Worm (Caenorhabditis elegans) whole organism, mixed stage, embryonic: ENCODE results near the gene best-12.

Source experiments
- M03D4.4 ChIP-seq: sonication (generic microtip); optimal IDR thresholded peaks from 2 replicates; lab custom pipeline; 2017; ENCODE audit warnings: mild to moderate bottlenecking, missing genetic modification characterization, missing compliant biosample characterization
- blmp-1 ChIP-seq: fragments of 150-350 bp; optimal IDR thresholded peaks from 2 replicates; lab custom pipeline; 2014; ENCODE audit warnings: missing biosample characterization, missing genetic modification characterization
- ceh-39 ChIP-seq: fragments of 150-350 bp; optimal IDR thresholded peaks from 2 replicates; lab custom pipeline; 2014; ENCODE audit warnings: missing biosample characterization, missing genetic modification characterization
- ces-1 ChIP-seq: fragments of 150-350 bp; optimal IDR thresholded peaks from 2 replicates; lab custom pipeline; 2014; ENCODE audit warnings: missing biosample characterization, missing genetic modification reagents, missing genetic modification characterization
- cnd-1 ChIP-seq: fragments of 200-800 bp; sonication (Bioruptor generic); optimal IDR thresholded peaks from 2 replicates; lab custom pipeline; 2018; ENCODE audit warnings: mild to moderate bottlenecking, missing genetic modification characterization, missing compliant biosample characterization
- drap-1 ChIP-seq: fragments of 200-800 bp; sonication (Bioruptor generic); optimal IDR thresholded peaks from 3 replicates; lab custom pipeline; 2018; ENCODE audit warnings: mild to moderate bottlenecking, missing genetic modification characterization, missing compliant biosample characterization
- elt-1 ChIP-seq: sonication (generic microtip); optimal IDR thresholded peaks from 2 replicates; lab custom pipeline; 2017; ENCODE audit warnings: missing genetic modification characterization, mild to moderate bottlenecking, missing compliant biosample characterization, antibody characterized with exemption, moderate library complexity, borderline replicate concordance; ENCODE audit not compliant: insufficient read depth
- elt-3 ChIP-seq: fragments of 150-350 bp; optimal IDR thresholded peaks from 2 replicates; lab custom pipeline; 2014; ENCODE audit warnings: missing biosample characterization, missing genetic modification characterization
- flh-1 ChIP-seq: fragments of 200-800 bp; sonication (Bioruptor generic); optimal IDR thresholded peaks from 2 replicates; lab custom pipeline; 2018; ENCODE audit warnings: mild to moderate bottlenecking, missing genetic modification characterization, moderate library complexity, missing compliant biosample characterization
- ham-2 ChIP-seq: fragments of 200-800 bp; sonication (Bioruptor generic); optimal IDR thresholded peaks from 2 replicates; lab custom pipeline; 2018; ENCODE audit warnings: mild to moderate bottlenecking, missing genetic modification characterization, missing compliant biosample characterization
- hlh-1 ChIP-seq: fragments of 150-350 bp; optimal IDR thresholded peaks from 2 replicates; lab custom pipeline; 2014; ENCODE audit warnings: missing biosample characterization, missing genetic modification reagents, missing genetic modification characterization
- lin-13 ChIP-seq: fragments of 150-350 bp; optimal IDR thresholded peaks from 2 replicates; lab custom pipeline; 2014; ENCODE audit warnings: missing biosample characterization, missing genetic modification characterization
- lin-32 ChIP-seq: fragments of 200-800 bp; sonication (Bioruptor generic); optimal IDR thresholded peaks from 2 replicates; lab custom pipeline; 2018; ENCODE audit warnings: mild to moderate bottlenecking, missing genetic modification characterization, missing compliant biosample characterization
- lsy-2 ChIP-seq: fragments of 150-350 bp; optimal IDR thresholded peaks from 2 replicates; lab custom pipeline; 2014; ENCODE audit warnings: missing biosample characterization, missing genetic modification characterization
- mep-1 ChIP-seq: fragments of 150-350 bp; optimal IDR thresholded peaks from 2 replicates; lab custom pipeline; 2017; ENCODE audit warnings: missing biosample characterization, missing genetic modification reagents, missing genetic modification characterization, inconsistent platforms
- mls-2 ChIP-seq: sonication (generic microtip); optimal IDR thresholded peaks from 2 replicates; lab custom pipeline; 2016; ENCODE audit warnings: mild to moderate bottlenecking, missing genetic modification characterization, moderate library complexity, missing compliant biosample characterization
- nhr-12 ChIP-seq: fragments of 150-350 bp; optimal IDR thresholded peaks from 2 replicates; lab custom pipeline; 2014; ENCODE audit warnings: missing biosample characterization, missing genetic modification characterization
- nhr-2 ChIP-seq: fragments of 150-350 bp; optimal IDR thresholded peaks from 2 replicates; lab custom pipeline; 2014; ENCODE audit warnings: missing biosample characterization, missing genetic modification characterization
- nhr-237 ChIP-seq: fragments of 150-350 bp; optimal IDR thresholded peaks from 2 replicates; lab custom pipeline; 2014; ENCODE audit warnings: missing biosample characterization, missing genetic modification characterization
- nhr-28 ChIP-seq: fragments of 150-350 bp; optimal IDR thresholded peaks from 2 replicates; lab custom pipeline; 2014; ENCODE audit warnings: missing biosample characterization, missing genetic modification characterization
- nhr-76 ChIP-seq: sonication (generic microtip); optimal IDR thresholded peaks from 2 replicates; lab custom pipeline; 2017; ENCODE audit warnings: missing biosample characterization, missing genetic modification characterization
- pha-4 ChIP-seq: fragments of 150-350 bp; optimal IDR thresholded peaks from 2 replicates; lab custom pipeline; 2018; ENCODE audit warnings: missing biosample characterization, missing genetic modification reagents, missing genetic modification characterization
- sem-2 ChIP-seq: fragments of 200-800 bp; sonication (Bioruptor generic); optimal IDR thresholded peaks from 2 replicates; lab custom pipeline; 2018; ENCODE audit warnings: mild to moderate bottlenecking, missing genetic modification characterization, missing compliant biosample characterization
- snpc-4 ChIP-seq: fragments of 150-350 bp; optimal IDR thresholded peaks from 2 replicates; lab custom pipeline; 2014; ENCODE audit warnings: missing biosample characterization, missing genetic modification characterization
- sptf-1 ChIP-seq: sonication (generic microtip); optimal IDR thresholded peaks from 2 replicates; lab custom pipeline; 2017; ENCODE audit warnings: mild to moderate bottlenecking, missing genetic modification characterization, moderate library complexity, missing compliant biosample characterization
- tbx-8 ChIP-seq: fragments of 200-800 bp; sonication (Bioruptor generic); optimal IDR thresholded peaks from 2 replicates; lab custom pipeline; 2018; ENCODE audit warnings: mild to moderate bottlenecking, missing genetic modification characterization, moderate library complexity, missing compliant biosample characterization
- unc-62 ChIP-seq: fragments of 150-350 bp; optimal IDR thresholded peaks from 2 replicates; lab custom pipeline; 2014; ENCODE audit warnings: missing biosample characterization, missing genetic modification reagents, missing genetic modification characterization
- zip-8 ChIP-seq: fragments of 150-350 bp; optimal IDR thresholded peaks from 2 replicates; lab custom pipeline; 2014; ENCODE audit warnings: missing biosample characterization, missing genetic modification characterization
- ztf-11 ChIP-seq: fragments of 150-350 bp; optimal IDR thresholded peaks from 2 replicates; lab custom pipeline; 2014; ENCODE audit warnings: missing biosample characterization, missing genetic modification characterization

best-12 gene

DNA sequence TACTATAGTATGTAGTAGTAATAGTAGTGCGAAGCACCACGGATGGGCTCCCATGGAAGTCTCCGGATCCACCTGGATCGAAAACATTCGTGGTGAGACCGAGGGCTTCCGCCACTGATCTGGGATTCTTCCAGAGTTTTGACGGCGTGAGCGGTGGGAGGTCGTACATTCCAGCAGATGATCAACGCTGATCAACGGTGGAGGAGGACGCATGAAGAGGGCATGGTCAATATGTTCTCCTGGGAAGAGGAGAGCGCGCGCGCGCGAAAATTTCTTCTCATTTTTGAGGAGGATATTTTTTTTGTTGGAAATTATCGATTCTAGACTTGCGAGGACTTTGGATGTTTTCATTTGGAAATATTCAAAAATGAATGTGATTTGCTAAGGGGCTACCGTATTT is 15.8 kb upstream of the best-12 start:
- no peak for TF ChIP-seq nhr-237 (tag; lab: Kevin White, UChicago)
- no peak for TF ChIP-seq lin-32 (GFP tag; lab: Kevin White, UChicago)

- TF ChIP-seq zip-8 (no peak), tbx-8 (no peak), nhr-76 (tag; lab: Kevin White, UChicago) (no peak), sptf-1 (tag; lab: Kevin White, UChicago) (no peak), nhr-237 (tag; lab: Kevin White, UChicago) (no peak), lin-32 (GFP tag; lab: Kevin White, UChicago) (no peak), ces-1 (no peak), blmp-1 (tag; lab: Kevin White, UChicago) (no peak), nhr-28 (tag; lab: Kevin White, UChicago) (no peak), unc-62 (GFP tag; lab: Kevin White, UChicago) (no peak), ztf-11 (no peak), pha-4 (tag; lab: Kevin White, UChicago) (no peak), mep-1 (tag; lab: Kevin White, UChicago) (no peak)
- TF ChIP-seq, all 35 proteins: peak for 0
Measured at ce11 chrV:16036166-16036565, 13.1 kb upstream of the best-12 start, which contains the start of gene T10C6.10. Gene T10C6.10, plus strand, starts transcription at chrV:16036413.

DNA sequence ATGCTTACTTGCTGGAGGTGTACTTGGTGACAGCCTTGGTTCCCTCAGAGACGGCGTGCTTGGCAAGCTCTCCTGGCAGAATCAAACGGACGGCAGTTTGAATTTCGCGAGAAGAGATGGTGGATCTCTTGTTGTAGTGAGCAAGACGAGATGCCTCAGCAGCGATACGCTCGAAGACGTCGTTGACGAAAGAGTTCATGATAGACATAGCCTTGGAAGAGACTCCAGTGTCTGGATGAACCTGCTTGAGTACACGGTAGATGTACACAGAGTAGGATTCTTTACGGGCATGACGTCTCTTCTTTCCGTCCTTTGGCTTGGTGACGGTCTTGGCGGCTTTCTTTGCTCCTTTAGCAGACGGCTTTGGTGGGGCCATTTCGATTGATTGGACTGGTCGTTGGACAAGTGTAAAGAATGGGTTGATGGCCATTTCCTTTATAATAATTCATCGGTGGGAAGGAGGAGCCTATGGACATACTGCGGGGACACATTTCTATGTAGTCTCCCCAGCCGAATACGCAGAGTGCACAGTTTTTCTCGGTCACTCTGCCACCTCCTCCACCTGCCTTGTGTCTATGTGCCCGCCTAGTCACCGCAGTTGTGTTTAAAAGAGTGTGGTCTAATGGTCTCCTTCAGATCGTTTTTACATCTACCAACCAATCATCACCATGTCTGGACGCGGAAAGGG is 9.0 kb upstream of the best-12 start, which contains the start of the genes his-4 and his-3:
his-4 (minus strand) TSS at position 376 of the 688 bp plus-strand sequence.
his-3 (plus strand) TSS at position 669 of the 688 bp plus-strand sequence.
- TF ChIP-seq nhr-2 (peak; percentile 62), cnd-1 (peak; percentile 86), pha-4 (tag; lab: Kevin White, UChicago) (peak; percentile 87), ceh-39 (peak; percentile 86), sptf-1 (tag; lab: Kevin White, UChicago) (peak; percentile 24), lin-13 (tag; lab: Kevin White, UChicago) (peak; percentile 96), lsy-2 (tag; lab: Kevin White, UChicago) (peak; percentile 43), drap-1 (GFP tag; lab: Kevin White, UChicago) (peak; percentile 81), zip-8 (peak; percentile 32), unc-62 (GFP tag; lab: Kevin White, UChicago) (peak; percentile 13), M03D4.4 (tag; lab: Kevin White, UChicago) (peak; percentile 26), ztf-11 (peak; percentile 94), mep-1 (tag; lab: Kevin White, UChicago) (peak; percentile 57)

- TF ChIP-seq ceh-39: peak; percentile 11
- TF ChIP-seq hlh-1 (tag; lab: Kevin White, UChicago): no peak
- peak; percentile 94 for TF ChIP-seq zip-8
Measured at ce11 chrV:16041412-16041811, 7.9 kb upstream of the best-12 start.

- TF ChIP-seq cnd-1: peak; percentile 39
- TF ChIP-seq sptf-1 (tag; lab: Kevin White, UChicago): peak; percentile 22
Measured at ce11 chrV:16041925-16042742, 7.1 kb upstream of the best-12 start, which contains the start of the genes his-2 and his-1. Gene his-2, minus strand, starts transcription at chrV:16042283. Gene his-1, plus strand, starts transcription at chrV:16042520.

- TF ChIP-seq elt-3 (no peak), sptf-1 (tag; lab: Kevin White, UChicago) (no peak), unc-62 (GFP tag; lab: Kevin White, UChicago) (no peak), ham-2 (GFP tag; lab: Kevin White, UChicago) (no peak), elt-1 (tag; lab: Kevin White, UChicago) (no peak), lsy-2 (tag; lab: Kevin White, UChicago) (no peak), snpc-4 (tag; lab: Kevin White, UChicago) (no peak), cnd-1 (no peak), zip-8 (peak; percentile 24), sem-2 (peak; percentile 9), mls-2 (tag; lab: Kevin White, UChicago) (no peak), ztf-11 (no peak), ces-1 (no peak), nhr-12 (tag; lab: Kevin White, UChicago) (no peak), lin-32 (GFP tag; lab: Kevin White, UChicago) (no peak), flh-1 (GFP tag; lab: Kevin White, UChicago) (no peak), pha-4 (tag; lab: Kevin White, UChicago) (no peak)
Measured at ce11 chrV:16042743-16043014, 6.6 kb upstream of the best-12 start.
